Worm (Caenorhabditis elegans): Measurements from ENCODE around the gene T25B9.3.

T25B9.3 gene

DNA sequence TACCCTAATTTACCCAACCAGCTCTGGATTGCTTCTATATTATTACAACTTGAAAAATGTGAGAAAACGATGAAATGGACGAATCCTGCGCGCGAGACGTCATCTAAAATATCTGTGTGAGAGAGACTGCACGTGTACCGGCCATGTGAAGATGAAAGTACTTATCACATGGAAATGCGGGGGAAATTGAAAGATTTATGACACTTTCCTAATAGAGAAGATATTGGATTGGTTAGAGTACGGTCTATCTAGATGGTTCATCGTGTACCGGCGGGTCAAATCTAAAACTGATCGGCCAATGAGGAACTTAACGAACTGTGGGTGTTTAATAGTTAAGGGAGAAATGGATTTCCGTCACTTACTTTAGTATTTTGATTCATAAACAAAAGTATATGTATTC lies 37.4 kb downstream of the T25B9.3 start:
- peak in 1 of 2 experiments; percentile 87 for TF ChIP-seq mdl-1 (tag; optimal IDR thresholded peaks at IDR 0.05)
- TF ChIP-seq F44E2.7 (GFP tag; IDR thresholded peaks at IDR 0.05) = no peak
- TF ChIP-seq zfp-2 (tag; optimal IDR thresholded peaks at IDR 0.05) = no peak
- TF ChIP-seq lin-1 (GFP tag; IDR thresholded peaks at IDR 0.05) = no peak
- no peak for TF ChIP-seq snpc-4 (tag; optimal IDR thresholded peaks at IDR 0.05)
- no peak for TF ChIP-seq nhr-42 (GFP tag; IDR thresholded peaks at IDR 0.05)
- TF ChIP-seq nhr-111 (GFP tag; optimal IDR thresholded peaks at IDR 0.05) = no peak
- TF ChIP-seq ceh-20 (GFP tag; IDR thresholded peaks at IDR 0.05) = 0 out of 2 replicates have a peak, but pooled peaks have one; percentile 40
- no peak for TF ChIP-seq nhr-77 (tag; optimal IDR thresholded peaks at IDR 0.05)
- no peak for TF ChIP-seq F37D6.2 (tag; optimal IDR thresholded peaks at IDR 0.05)
- no peak for TF ChIP-seq lin-38 (GFP tag; IDR thresholded peaks at IDR 0.05)
- no peak for TF ChIP-seq jun-1 (tag; optimal IDR thresholded peaks at IDR 0.05)
- peak; percentile 72 for TF ChIP-seq hlh-11 (tag; optimal IDR thresholded peaks at IDR 0.05)
- TF ChIP-seq nhr-28 (tag; optimal IDR thresholded peaks at IDR 0.05) = peak; percentile 71
- peak; percentile 76 for TF ChIP-seq hlh-30 (tag; optimal IDR thresholded peaks at IDR 0.05; ENCODE audit: insufficient read depth)
- TF ChIP-seq cey-2 (tag; optimal IDR thresholded peaks at IDR 0.05; ENCODE audit: borderline replicate concordance, insufficient read depth) = peak; percentile 75
- peak; percentile 34 for TF ChIP-seq dpl-1 (GFP tag; optimal IDR thresholded peaks at IDR 0.05)
- TF ChIP-seq ceh-82 (tag; optimal IDR thresholded peaks at IDR 0.05) = no peak
- TF ChIP-seq nhr-48 (tag; optimal IDR thresholded peaks at IDR 0.05) = peak; percentile 94
- TF ChIP-seq nhr-102 (tag; optimal IDR thresholded peaks at IDR 0.05) = no peak
- no peak for TF ChIP-seq dve-1 (tag; optimal IDR thresholded peaks at IDR 0.05; ENCODE audit: insufficient read depth)
- no peak for TF ChIP-seq tag-97 (GFP tag; IDR thresholded peaks at IDR 0.05)
- peak; percentile 81 for TF ChIP-seq mxl-2 (GFP tag; conservative IDR thresholded peaks at IDR 0.05)
- peak; percentile 38 for TF ChIP-seq dmd-6 (GFP tag; IDR thresholded peaks at IDR 0.05)
- no peak for TF ChIP-seq set-16 (GFP tag; IDR thresholded peaks at IDR 0.05)
- TF ChIP-seq D1046.2 (GFP tag; IDR thresholded peaks at IDR 0.05) = no peak
- peak; percentile 83 for TF ChIP-seq mxl-3 (GFP tag; optimal IDR thresholded peaks at IDR 0.05)
- peak in 1 of 2 experiments; percentile 54 for TF ChIP-seq lsy-2 (tag; optimal IDR thresholded peaks at IDR 0.05)

DNA sequence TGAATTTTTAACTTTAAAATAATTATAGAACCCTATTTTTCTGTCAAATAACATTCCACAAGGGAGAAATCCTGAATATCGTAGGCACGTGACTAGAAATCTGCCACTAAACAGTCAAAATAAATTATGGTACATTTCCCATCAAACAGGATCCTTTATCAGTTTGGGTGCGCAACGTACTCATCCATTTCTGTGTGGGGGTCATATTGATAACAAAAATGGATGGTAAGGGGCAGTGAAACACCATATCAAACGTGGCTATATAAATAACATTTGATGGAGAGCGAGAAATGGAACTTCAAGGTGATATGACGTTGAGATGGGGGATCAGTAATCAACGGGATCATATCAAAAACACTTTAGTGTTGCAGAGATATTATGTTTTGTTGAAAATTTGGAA lies 39.5 kb downstream of the T25B9.3 start:
- TF ChIP-seq nhr-76 (tag; optimal IDR thresholded peaks at IDR 0.05) = no peak
- TF ChIP-seq unc-62 (GFP tag; optimal IDR thresholded peaks at IDR 0.05 in 1 of 2) = peak in 1 of 2 experiments; percentile 54
- no peak for TF ChIP-seq unc-62 (tag; optimal IDR thresholded peaks at IDR 0.05)
- no peak for TF ChIP-seq lin-29 (GFP tag; IDR thresholded peaks at IDR 0.05)
- peak; percentile 56 for TF ChIP-seq mxl-3 (GFP tag; optimal IDR thresholded peaks at IDR 0.05)
- no peak for TF ChIP-seq snpc-1.2 (GFP tag; IDR thresholded peaks at IDR 0.05)
- no peak for TF ChIP-seq F37D6.2 (tag; optimal IDR thresholded peaks at IDR 0.05)
- no peak for TF ChIP-seq hif-1 (tag; optimal IDR thresholded peaks at IDR 0.05)
- TF ChIP-seq T26A8.4 (GFP tag; IDR thresholded peaks at IDR 0.05) = no peak
- TF ChIP-seq Y5F2A.4 (GFP tag; optimal IDR thresholded peaks at IDR 0.05) = no peak
- no peak for TF ChIP-seq gei-8 (GFP tag; optimal IDR thresholded peaks at IDR 0.05)
- peak; percentile 72 for TF ChIP-seq nhr-48 (tag; optimal IDR thresholded peaks at IDR 0.05)
- TF ChIP-seq nhr-28 (tag; optimal IDR thresholded peaks at IDR 0.05) = peak; percentile 62
- TF ChIP-seq hlh-11 (tag; optimal IDR thresholded peaks at IDR 0.05) = peak; percentile 51
- peak in 1 of 2 experiments; percentile 64 for TF ChIP-seq mdl-1 (tag; optimal IDR thresholded peaks at IDR 0.05)
- no peak for TF ChIP-seq unc-39 (tag; optimal IDR thresholded peaks at IDR 0.05)
- TF ChIP-seq madf-5 (GFP tag; IDR thresholded peaks at IDR 0.05) = no peak
- peak; percentile 20 for TF ChIP-seq nhr-25 (tag; optimal IDR thresholded peaks at IDR 0.05; ENCODE audit: borderline replicate concordance, insufficient read depth)
- no peak for TF ChIP-seq cey-2 (tag; optimal IDR thresholded peaks at IDR 0.05; ENCODE audit: borderline replicate concordance, insufficient read depth)
- no peak for TF ChIP-seq F26F4.8 (GFP tag; conservative IDR thresholded peaks at IDR 0.05)
